Worm (Caenorhabditis elegans) whole organism, young adult: Measurements from ENCODE around the gene mes-4.

Source experiments
- B0019.2 ChIP-seq: fragments of 200-800 bp; sonication (Bioruptor generic); conservative IDR thresholded peaks from 2 replicates; pipeline ENCODE4 v1.3.6; 2022; ENCODE audit warnings: missing genetic modification reagents, missing genetic modification characterization, missing compliant biosample characterization
- F37B4.10 ChIP-seq: fragments of 200-800 bp; sonication (Bioruptor generic); IDR thresholded peaks from 2 replicates; pipeline ENCODE4 v1.3.6; 2022; ENCODE audit warnings: missing genetic modification characterization, missing compliant biosample characterization
- F55B11.4 ChIP-seq: sonication (generic microtip); optimal IDR thresholded peaks from 2 replicates; lab custom pipeline; 2016; ENCODE audit warnings: missing compliant biosample characterization, missing genetic modification characterization, borderline replicate concordance; ENCODE audit not compliant: insufficient read depth
- Y53F4B.3 ChIP-seq: fragments of 200-800 bp; sonication (Bioruptor generic); IDR thresholded peaks from 2 replicates; pipeline ENCODE4 v1.3.6; 2022; ENCODE audit warnings: missing genetic modification reagents, missing genetic modification characterization, missing compliant biosample characterization
- Y79H2A.3 ChIP-seq: fragments of 200-800 bp; sonication (Bioruptor generic); conservative IDR thresholded peaks from 2 replicates; pipeline ENCODE4 v1.3.6; 2022; ENCODE audit warnings: missing genetic modification reagents, missing genetic modification characterization, missing compliant biosample characterization
- cebp-1 ChIP-seq, 2 experiments: fragments of 200-800 bp in 1 of 2; sonication (Bioruptor generic) in 1 of 2; sonication (generic microtip) in 1 of 2; IDR thresholded peaks in 1 of 2; optimal IDR thresholded peaks in 1 of 2; 2 replicates each; pipeline versions ENCODE4 v1.3.6 to Lab custom; 2017 to 2022; ENCODE audit warnings: missing compliant biosample characterization in 2 of 2, missing genetic modification characterization in 2 of 2, mild to moderate bottlenecking in 1 of 2, missing genetic modification reagents in 1 of 2, moderate library complexity in 1 of 2
- cebp-2 ChIP-seq: fragments of 200-800 bp; sonication (Bioruptor generic); IDR thresholded peaks from 2 replicates; pipeline ENCODE4 v1.3.6; 2022; ENCODE audit warnings: missing genetic modification characterization, missing compliant biosample characterization
- dpl-1 ChIP-seq: fragments of 150-350 bp; optimal IDR thresholded peaks from 2 replicates; lab custom pipeline; 2014; ENCODE audit warnings: missing biosample characterization, missing genetic modification reagents, missing genetic modification characterization
- lin-35 ChIP-seq, 3 experiments: fragments of 150-350 bp in 2 of 3; sonication (generic microtip) in 1 of 3; optimal IDR thresholded peaks; 2 replicates each; lab custom pipeline; 2014 to 2018; ENCODE audit warnings: missing biosample characterization in 3 of 3, missing genetic modification characterization in 3 of 3, missing genetic modification reagents in 3 of 3
- nfya-2 ChIP-seq: fragments of 200-800 bp; sonication (Bioruptor generic); IDR thresholded peaks from 2 replicates; pipeline ENCODE4 v1.3.6; 2022; ENCODE audit warnings: missing genetic modification reagents, missing genetic modification characterization, missing compliant biosample characterization
- nhr-27 ChIP-seq: fragments of 200-800 bp; sonication (Bioruptor generic); optimal IDR thresholded peaks from 2 replicates; lab custom pipeline; 2018; ENCODE audit warnings: mild to moderate bottlenecking, missing genetic modification characterization, moderate library complexity, missing compliant biosample characterization
- pbrm-1 ChIP-seq: fragments of 200-800 bp; sonication (Bioruptor generic); IDR thresholded peaks from 2 replicates; pipeline ENCODE4 v1.3.6; 2022; ENCODE audit warnings: missing genetic modification reagents, missing genetic modification characterization, missing compliant biosample characterization
- tlf-1 ChIP-seq: fragments of 200-800 bp; sonication (Bioruptor generic); optimal IDR thresholded peaks from 2 replicates; lab custom pipeline; 2018; ENCODE audit warnings: mild to moderate bottlenecking, missing genetic modification characterization, missing compliant biosample characterization

ce11 chrV:13388961-13389360 lies 48.4 kb downstream of the mes-4 start:
- TF ChIP-seq F55B11.4 (tag; lab: Kevin White, UChicago) (no peak), Y79H2A.3 (GFP tag; lab: Robert Waterston, UW) (no peak), B0019.2 (no peak), nhr-27 (no peak), dpl-1 (GFP tag; lab: Kevin White, UChicago) (no peak), F37B4.10 (GFP tag; lab: Robert Waterston, UW) (no peak), tlf-1 (GFP tag; lab: Kevin White, UChicago) (no peak), Y53F4B.3 (GFP tag; lab: Robert Waterston, UW) (no peak), cebp-2 (GFP tag; lab: Robert Waterston, UW) (no peak), pbrm-1 (GFP tag; lab: Robert Waterston, UW) (no peak), lin-35 (GFP tag; optimal IDR thresholded peaks at IDR 0.05; lab: Kevin White, UChicago) (no peak), cebp-1 (GFP tag; IDR thresholded peaks at IDR 0.05; lab: Robert Waterston, UW) (no peak), cebp-1 (tag; optimal IDR thresholded peaks at IDR 0.05; lab: Kevin White, UChicago) (no peak), nfya-2 (no peak)
